Worm (Caenorhabditis elegans): ENCODE results near the gene M163.5.

- TF ChIP-seq blmp-1 (tag; optimal IDR thresholded peaks at IDR 0.05; ENCODE audit: insufficient read depth) (no peak), unc-39 (tag; optimal IDR thresholded peaks at IDR 0.05) (no peak)
Measured at ce11 chrX:14510358-14510757, 36.5 kb downstream of the M163.5 start.

Data from whole organism, L2 larva.